Fruit fly (Drosophila melanogaster) whole organism, embryonic: ENCODE results near the gene CG14715.
A peak's percentile ranks its signal among the peaks of the same experiment; 100 is the strongest.

ENCODE experiments used
- Antp ChIP-seq: fragments of 200-800 bp; sonication (Bioruptor generic); optimal IDR thresholded peaks from 3 replicates; lab custom pipeline; 2016; ENCODE audit warnings: missing biosample characterization, missing genetic modification characterization
- B-H1 ChIP-seq: fragments of 200-800 bp; sonication (Bioruptor generic); IDR thresholded peaks from 3 replicates; pipeline ENCODE4 v1.3.6; 2022; ENCODE audit warnings: missing biosample characterization, missing genetic modification characterization
- CG10543 ChIP-seq: fragments of 200-800 bp; sonication (Bioruptor generic); optimal IDR thresholded peaks from 3 replicates; lab custom pipeline; 2017; ENCODE audit warnings: missing biosample characterization, mild to moderate bottlenecking, missing genetic modification characterization, moderate library complexity
- CG11085 ChIP-seq: fragments of 200-800 bp; sonication (Bioruptor generic); IDR thresholded peaks from 2 replicates; pipeline ENCODE4 v1.3.6; 2022; ENCODE audit warnings: missing biosample characterization, missing genetic modification characterization
- CG12236 ChIP-seq: fragments of 200-800 bp; sonication (Bioruptor generic); optimal IDR thresholded peaks from 2 replicates; lab custom pipeline; 2016; ENCODE audit warnings: missing biosample characterization, missing genetic modification characterization
- CG12659 ChIP-seq: fragments of 200-800 bp; sonication (Bioruptor generic); optimal IDR thresholded peaks from 3 replicates; lab custom pipeline; 2017; ENCODE audit warnings: mild to moderate bottlenecking, missing biosample characterization, missing genetic modification reagents, missing genetic modification characterization
- CG13123 ChIP-seq: fragments of 200-800 bp; sonication (Bioruptor generic); optimal IDR thresholded peaks from 2 replicates; lab custom pipeline; 2016; ENCODE audit warnings: missing biosample characterization, missing genetic modification characterization
- CG14014 ChIP-seq: fragments of 200-800 bp; sonication (Bioruptor generic); IDR thresholded peaks from 2 replicates; pipeline ENCODE4 v1.3.6; 2022; ENCODE audit warnings: missing biosample characterization, missing genetic modification characterization
- CG17186 ChIP-seq: fragments of 200-800 bp; sonication (Bioruptor generic); optimal IDR thresholded peaks from 3 replicates; lab custom pipeline; 2017; ENCODE audit warnings: missing biosample characterization, missing genetic modification reagents, missing genetic modification characterization
- CG17912 ChIP-seq: fragments of 200-800 bp; sonication (Bioruptor generic); optimal IDR thresholded peaks from 2 replicates; lab custom pipeline; 2018; ENCODE audit warnings: missing biosample characterization, mild to moderate bottlenecking, missing genetic modification characterization
- CG30020 ChIP-seq: fragments of 200-800 bp; optimal IDR thresholded peaks from 2 replicates; lab custom pipeline; 2019; ENCODE audit warnings: missing biosample characterization, mild to moderate bottlenecking, missing genetic modification characterization, moderate library complexity
- CG31441 ChIP-seq: fragments of 200-800 bp; sonication (Bioruptor generic); IDR thresholded peaks from 2 replicates; pipeline ENCODE4 v1.3.6; 2022; ENCODE audit warnings: missing biosample characterization, missing genetic modification characterization
- CG3995 ChIP-seq: fragments of 200-800 bp; sonication (Bioruptor generic); optimal IDR thresholded peaks from 3 replicates; lab custom pipeline; 2016; ENCODE audit warnings: missing biosample characterization, missing genetic modification characterization
- CG6689 ChIP-seq: fragments of 200-800 bp; sonication (Bioruptor generic); IDR thresholded peaks from 2 replicates; pipeline ENCODE4 v1.3.6; 2022; ENCODE audit warnings: missing biosample characterization, missing genetic modification characterization
- CG6813 ChIP-seq: fragments of 200-800 bp; sonication (Bioruptor generic); optimal IDR thresholded peaks from 2 replicates; lab custom pipeline; 2017; ENCODE audit warnings: missing biosample characterization, missing genetic modification characterization, mild to moderate bottlenecking, moderate library complexity, missing genetic modification reagents
- CG7839 ChIP-seq: fragments of 200-800 bp; sonication (Bioruptor generic); optimal IDR thresholded peaks from 3 replicates; lab custom pipeline; 2018; ENCODE audit warnings: missing biosample characterization, mild to moderate bottlenecking, missing genetic modification characterization, moderate library complexity
- CG7963 ChIP-seq: fragments of 200-800 bp; sonication (Bioruptor generic); IDR thresholded peaks from 3 replicates; pipeline ENCODE4 v1.3.6; 2022; ENCODE audit warnings: missing biosample characterization, missing genetic modification characterization; ENCODE audit not compliant: partially characterized antibody
- CG8924 ChIP-seq: fragments of 200-800 bp; optimal IDR thresholded peaks from 3 replicates; lab custom pipeline; 2019; ENCODE audit warnings: missing biosample characterization, mild to moderate bottlenecking, missing genetic modification characterization, moderate library complexity
- CoRest ChIP-seq: fragments of 200-800 bp; sonication (Bioruptor generic); optimal IDR thresholded peaks from 3 replicates; lab custom pipeline; 2018; ENCODE audit warnings: missing biosample characterization, mild to moderate bottlenecking, missing genetic modification characterization, moderate library complexity
- D ChIP-seq, 2 experiments: fragments of 200-800 bp in 1 of 2; fragments of >200 bp in 1 of 2; sonication (Bioruptor generic) in 1 of 2; optimal IDR thresholded peaks; 2 replicates in 1 of 2; 3 replicates in 1 of 2; lab custom pipeline; 2017; ENCODE audit warnings: mild to moderate bottlenecking in 1 of 2, missing biosample characterization in 1 of 2, missing genetic modification characterization in 1 of 2, missing genetic modification reagents in 1 of 2
- Doc2 ChIP-seq: fragments of 200-800 bp; sonication (Bioruptor generic); IDR thresholded peaks from 2 replicates; pipeline ENCODE4 v1.3.6; 2022; ENCODE audit warnings: missing biosample characterization, missing genetic modification characterization
- HLH54F ChIP-seq: fragments of 200-800 bp; sonication (Bioruptor generic); optimal IDR thresholded peaks from 3 replicates; lab custom pipeline; 2016; ENCODE audit warnings: missing biosample characterization, missing genetic modification characterization
- Hmx ChIP-seq: fragments of 200-800 bp; sonication (Bioruptor generic); optimal IDR thresholded peaks from 2 replicates; lab custom pipeline; 2016; ENCODE audit warnings: missing biosample characterization, missing genetic modification characterization
- Optix ChIP-seq: fragments of 200-800 bp; sonication (Bioruptor generic); IDR thresholded peaks from 3 replicates; pipeline ENCODE4 v1.3.6; 2022; ENCODE audit warnings: missing biosample characterization, missing genetic modification characterization
- Pdp1 ChIP-seq, 2 experiments: fragments of 200-800 bp; sonication (Bioruptor generic); optimal IDR thresholded peaks; 3 replicates each; lab custom pipeline; 2016; ENCODE audit warnings: missing biosample characterization in 2 of 2, missing genetic modification characterization in 2 of 2, mild to moderate bottlenecking in 1 of 2, moderate library complexity in 1 of 2
- Poxn ChIP-seq: fragments of 200-800 bp; sonication (Bioruptor generic); IDR thresholded peaks from 2 replicates; pipeline ENCODE4 v1.3.6; 2022; ENCODE audit warnings: missing biosample characterization, missing genetic modification characterization
- Ravus ChIP-seq: fragments of 200-800 bp; sonication (Bioruptor generic); IDR thresholded peaks from 2 replicates; pipeline ENCODE4 v1.3.6; 2022; ENCODE audit warnings: missing biosample characterization, missing genetic modification characterization
- Rx ChIP-seq: fragments of 200-800 bp; sonication (Bioruptor generic); IDR thresholded peaks from 2 replicates; pipeline ENCODE4 v1.3.6; 2022; ENCODE audit warnings: missing biosample characterization, missing genetic modification characterization
- ac ChIP-seq: fragments of 200-800 bp; sonication (Bioruptor generic); optimal IDR thresholded peaks from 3 replicates; lab custom pipeline; 2017; ENCODE audit warnings: missing biosample characterization, mild to moderate bottlenecking, missing genetic modification characterization
- ap ChIP-seq: fragments of 200-800 bp; sonication (Bioruptor generic); IDR thresholded peaks from 2 replicates; pipeline ENCODE4 v1.3.6; 2022; ENCODE audit warnings: missing biosample characterization, missing genetic modification characterization
- az2 ChIP-seq: fragments of 200-800 bp; sonication (Bioruptor generic); optimal IDR thresholded peaks from 3 replicates; lab custom pipeline; 2016; ENCODE audit warnings: missing biosample characterization, missing genetic modification characterization
- bcd ChIP-seq: fragments of 200-800 bp; sonication (Bioruptor generic); optimal IDR thresholded peaks from 2 replicates; lab custom pipeline; 2017; ENCODE audit warnings: missing biosample characterization, mild to moderate bottlenecking, missing genetic modification characterization
- bsh ChIP-seq, 2 experiments: fragments of 200-800 bp; sonication (Bioruptor generic); optimal IDR thresholded peaks; 2 replicates each; lab custom pipeline; 2017 to 2018; ENCODE audit warnings: mild to moderate bottlenecking in 2 of 2, missing biosample characterization in 2 of 2, missing genetic modification characterization in 2 of 2, moderate library complexity in 1 of 2
- caup ChIP-seq: fragments of 200-800 bp; sonication (Bioruptor generic); optimal IDR thresholded peaks from 3 replicates; lab custom pipeline; 2017; ENCODE audit warnings: missing biosample characterization, mild to moderate bottlenecking, missing genetic modification characterization, moderate library complexity; ENCODE audit not compliant: severe bottlenecking
- ci ChIP-seq: fragments of 200-800 bp; sonication (Bioruptor generic); IDR thresholded peaks from 3 replicates; pipeline ENCODE4 v1.3.6; 2022; ENCODE audit warnings: missing biosample characterization, missing genetic modification characterization
- corto ChIP-seq: fragments of 200-800 bp; sonication (Bioruptor generic); optimal IDR thresholded peaks from 2 replicates; lab custom pipeline; 2016; ENCODE audit warnings: missing biosample characterization, mild to moderate bottlenecking, missing genetic modification characterization, moderate library complexity
- danr ChIP-seq: fragments of 200-800 bp; sonication (Bioruptor generic); IDR thresholded peaks from 2 replicates; pipeline ENCODE4 v1.3.6; 2022; ENCODE audit warnings: missing biosample characterization, missing genetic modification characterization
- dysf ChIP-seq: fragments of 200-800 bp; sonication (Bioruptor generic); IDR thresholded peaks from 3 replicates; pipeline ENCODE4 v1.3.6; 2022; ENCODE audit warnings: missing biosample characterization, missing genetic modification characterization
- jumu ChIP-seq: fragments of 200-800 bp; sonication (Bioruptor generic); optimal IDR thresholded peaks from 3 replicates; lab custom pipeline; 2016; ENCODE audit warnings: missing biosample characterization, missing genetic modification characterization
- lab ChIP-seq: fragments of 200-800 bp; sonication (Bioruptor generic); optimal IDR thresholded peaks from 3 replicates; lab custom pipeline; 2017; ENCODE audit warnings: missing biosample characterization, missing genetic modification characterization, mild to moderate bottlenecking, moderate library complexity, missing genetic modification reagents
- lola ChIP-seq, 3 experiments: fragments of >200 bp in 2 of 3; fragments of 200-800 bp in 1 of 3; sonication (Bioruptor generic) in 1 of 3; optimal IDR thresholded peaks; 2 replicates each; lab custom pipeline; 2017 to 2019; ENCODE audit warnings: missing biosample characterization in 3 of 3, missing genetic modification characterization in 3 of 3, mild to moderate bottlenecking in 1 of 3, moderate library complexity in 1 of 3
- mirr ChIP-seq: fragments of 200-800 bp; sonication (Bioruptor generic); optimal IDR thresholded peaks from 3 replicates; lab custom pipeline; 2018; ENCODE audit warnings: missing biosample characterization, mild to moderate bottlenecking, missing genetic modification characterization
- oc ChIP-seq: fragments of 200-800 bp; sonication (Bioruptor generic); optimal IDR thresholded peaks from 2 replicates; lab custom pipeline; 2018; ENCODE audit warnings: missing biosample characterization, mild to moderate bottlenecking, missing genetic modification characterization, moderate library complexity
- pan ChIP-seq, 4 experiments: fragments of >200 bp in 3 of 4; fragments of 200-800 bp in 1 of 4; sonication (Bioruptor generic) in 1 of 4; optimal IDR thresholded peaks in 3 of 4; IDR thresholded peaks in 1 of 4; 2 replicates each; pipeline versions ENCODE4 v1.3.6 to Lab custom; 2017 to 2022; ENCODE audit warnings: missing biosample characterization in 2 of 4, missing genetic modification characterization in 2 of 4, mixed read lengths in 1 of 4
- pita ChIP-seq: fragments of 200-800 bp; sonication (Bioruptor generic); optimal IDR thresholded peaks from 2 replicates; lab custom pipeline; 2017; ENCODE audit warnings: missing biosample characterization, mild to moderate bottlenecking, missing genetic modification characterization
- slbo ChIP-seq: fragments of 200-800 bp; sonication (Bioruptor generic); IDR thresholded peaks from 2 replicates; pipeline ENCODE4 v1.3.6; 2022; ENCODE audit warnings: missing biosample characterization, missing genetic modification characterization
- yki ChIP-seq: fragments of >200 bp; optimal IDR thresholded peaks from 3 replicates; lab custom pipeline; 2018
- z ChIP-seq: fragments of 200-800 bp; sonication (Bioruptor generic); IDR thresholded peaks from 3 replicates; pipeline ENCODE4 v1.3.6; 2022; ENCODE audit warnings: missing biosample characterization, missing genetic modification characterization

The CG14715 gene

DNA sequence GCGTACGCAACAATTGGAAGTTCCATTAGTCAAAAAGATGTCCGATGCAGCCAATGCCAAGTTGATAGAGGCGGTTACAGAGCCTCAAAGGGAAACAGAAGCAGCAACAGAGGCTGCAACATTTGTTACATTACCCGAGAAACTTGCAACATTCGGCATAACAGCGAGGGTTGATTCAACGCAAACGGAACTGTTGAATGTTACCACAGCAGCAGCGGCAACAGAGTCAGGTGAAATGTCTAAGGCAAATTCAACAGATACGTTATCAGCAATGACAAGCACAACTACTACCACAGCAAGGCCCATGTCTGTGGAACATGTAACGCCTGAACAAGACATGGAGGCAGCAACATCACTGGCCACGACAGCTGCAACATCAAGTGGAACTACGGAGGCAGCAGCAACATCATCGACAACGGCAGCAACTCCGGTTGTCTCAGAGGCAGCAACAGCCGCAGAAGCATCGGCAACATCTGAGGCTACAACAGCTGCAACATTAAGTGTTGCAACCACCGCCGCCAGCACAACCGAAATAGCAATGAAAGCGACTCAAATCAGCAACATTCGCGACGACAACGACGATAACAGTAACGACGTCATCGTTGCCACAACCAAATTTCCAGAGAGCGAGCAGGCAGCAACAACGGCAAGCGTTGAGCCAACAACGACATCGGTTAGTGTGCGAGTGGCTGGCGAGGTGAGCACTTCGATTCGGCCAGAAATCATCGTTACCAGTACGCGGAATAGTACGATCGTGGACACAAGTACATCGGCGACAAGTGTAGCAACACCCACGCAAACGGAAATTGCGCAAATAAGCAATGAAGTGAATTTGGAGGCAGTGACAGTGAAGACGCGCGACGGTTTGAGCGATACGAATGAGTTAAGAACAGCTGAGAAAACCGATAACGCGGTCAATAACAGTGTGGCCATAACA lies 4.7 kb upstream of the CG14715 start (continued):
- TF ChIP-seq Rx (GFP tag; lab: Robert Waterston, UW): no peak
- no peak for TF ChIP-seq danr (GFP tag; lab: Robert Waterston, UW)
- TF ChIP-seq yki (lab: Kevin White, UChicago): no peak
- no peak for TF ChIP-seq CG7839 (tag; lab: Kevin White, UChicago)
- TF ChIP-seq CG10543 (GFP tag; lab: Kevin White, UChicago): peak; percentile 23
- TF ChIP-seq Hmx (GFP tag; lab: Kevin White, UChicago): no peak
- no peak for TF ChIP-seq CG7963 (GFP tag; lab: Robert Waterston, UW)
- no peak for TF ChIP-seq D (optimal IDR thresholded peaks at IDR 0.05; lab: Kevin White, UChicago)
- TF ChIP-seq D (GFP tag; optimal IDR thresholded peaks at IDR 0.05; lab: Kevin White, UChicago): no peak
- no peak for TF ChIP-seq Ravus
- no peak for TF ChIP-seq CG30020 (tag; lab: Kevin White, UChicago)
- TF ChIP-seq CG6689: no peak
- TF ChIP-seq mirr (GFP tag; lab: Kevin White, UChicago): peak; percentile 52
- no peak for TF ChIP-seq HLH54F (GFP tag; lab: Kevin White, UChicago)
- TF ChIP-seq slbo: no peak
- no peak for TF ChIP-seq CoRest (tag; lab: Kevin White, UChicago)
- TF ChIP-seq CG12236 (GFP tag; lab: Kevin White, UChicago): no peak
- TF ChIP-seq CG11085 (GFP tag; lab: Robert Waterston, UW): no peak
- no peak for TF ChIP-seq bcd (GFP tag; lab: Kevin White, UChicago)
- no peak; the same call in 2 of the 3 replicates for TF ChIP-seq ci (GFP tag; lab: Robert Waterston, UW)
- no peak for TF ChIP-seq oc (tag; lab: Kevin White, UChicago)
- TF ChIP-seq CG17186 (GFP tag; lab: Kevin White, UChicago): no peak
- no peak for TF ChIP-seq dysf
- no peak for TF ChIP-seq CG6813 (GFP tag; lab: Kevin White, UChicago)
- TF ChIP-seq pan (optimal IDR thresholded peaks at IDR 0.05; lab: Kevin White, UChicago): no peak
- no peak for TF ChIP-seq pan (GFP tag; optimal IDR thresholded peaks at IDR 0.05 in 1 of 2, IDR thresholded peaks at IDR 0.05 in 1 of 2)
- TF ChIP-seq ap (GFP tag; lab: Robert Waterston, UW): no peak
- TF ChIP-seq Pdp1 (GFP tag; optimal IDR thresholded peaks at IDR 0.05; lab: Kevin White, UChicago): no peak
- no peak for TF ChIP-seq CG12659
- TF ChIP-seq lola (GFP tag; optimal IDR thresholded peaks at IDR 0.05; lab: Kevin White, UChicago): no peak
- TF ChIP-seq z (GFP tag; lab: Robert Waterston, UW): no peak
- no peak for TF ChIP-seq pita (GFP tag; lab: Kevin White, UChicago)
- TF ChIP-seq CG8924 (tag; lab: Kevin White, UChicago): no peak
- no peak for TF ChIP-seq ac (GFP tag; lab: Kevin White, UChicago)
- peak; percentile 88 for TF ChIP-seq CG3995 (GFP tag; lab: Kevin White, UChicago)
- no peak for TF ChIP-seq Doc2
- TF ChIP-seq Antp (GFP tag; lab: Kevin White, UChicago): no peak
- no peak for TF ChIP-seq corto (GFP tag; lab: Kevin White, UChicago)
- TF ChIP-seq lab: peak; percentile 6
- no peak for TF ChIP-seq bsh (GFP tag; optimal IDR thresholded peaks at IDR 0.05; lab: Kevin White, UChicago)
- no peak for TF ChIP-seq CG14014 (GFP tag; lab: Robert Waterston, UW)
- peak; percentile 12 for TF ChIP-seq caup (GFP tag; lab: Kevin White, UChicago)
- TF ChIP-seq az2 (GFP tag; lab: Kevin White, UChicago): no peak
- no peak for TF ChIP-seq jumu (GFP tag; lab: Kevin White, UChicago)
- no peak for TF ChIP-seq CG17912 (GFP tag; lab: Kevin White, UChicago)
- TF ChIP-seq CG31441 (GFP tag; lab: Robert Waterston, UW): no peak
- TF ChIP-seq CG13123 (GFP tag; lab: Kevin White, UChicago): no peak
- TF ChIP-seq Poxn (GFP tag; lab: Robert Waterston, UW): no peak
- no peak for TF ChIP-seq Optix (GFP tag; lab: Robert Waterston, UW)
- TF ChIP-seq B-H1: no peak
